Worm (Caenorhabditis elegans): ENCODE results near the gene Y37E11B.7.

- no peak for TF ChIP-seq snpc-4 (tag; optimal IDR thresholded peaks at IDR 0.05)
- no peak for TF ChIP-seq nhr-102 (tag; optimal IDR thresholded peaks at IDR 0.05)
- TF ChIP-seq lsy-2 (tag; optimal IDR thresholded peaks at IDR 0.05): no peak
- no peak for TF ChIP-seq mxl-2 (GFP tag; conservative IDR thresholded peaks at IDR 0.05)
- TF ChIP-seq ama-1 (optimal IDR thresholded peaks at IDR 0.05): no peak
- no peak for TF ChIP-seq nhr-28 (tag; optimal IDR thresholded peaks at IDR 0.05)
- no peak for TF ChIP-seq ces-1 (GFP tag; optimal IDR thresholded peaks at IDR 0.05)
- TF ChIP-seq mes-2 (tag; optimal IDR thresholded peaks at IDR 0.05; ENCODE audit: poor library complexity, severe bottlenecking): no peak
- TF ChIP-seq php-3 (GFP tag; IDR thresholded peaks at IDR 0.05): no peak
- no peak for TF ChIP-seq ceh-82 (tag; optimal IDR thresholded peaks at IDR 0.05)
- TF ChIP-seq F49E8.2 (tag; optimal IDR thresholded peaks at IDR 0.05; ENCODE audit: borderline replicate concordance): no peak
- no peak for TF ChIP-seq nhr-11 (tag; optimal IDR thresholded peaks at IDR 0.05)
- no peak for TF ChIP-seq unc-62 (GFP tag; optimal IDR thresholded peaks at IDR 0.05 in 1 of 2)
- no peak for TF ChIP-seq unc-62 (tag; optimal IDR thresholded peaks at IDR 0.05)
Measured at ce11 chrIV:3599126-3599525, 838 bp downstream of the Y37E11B.7 start, which contains the start of gene Y37E11B.6.
